Fruit fly (Drosophila melanogaster): ENCODE measurements around the gene Vps2.

Gene Vps2

DNA sequence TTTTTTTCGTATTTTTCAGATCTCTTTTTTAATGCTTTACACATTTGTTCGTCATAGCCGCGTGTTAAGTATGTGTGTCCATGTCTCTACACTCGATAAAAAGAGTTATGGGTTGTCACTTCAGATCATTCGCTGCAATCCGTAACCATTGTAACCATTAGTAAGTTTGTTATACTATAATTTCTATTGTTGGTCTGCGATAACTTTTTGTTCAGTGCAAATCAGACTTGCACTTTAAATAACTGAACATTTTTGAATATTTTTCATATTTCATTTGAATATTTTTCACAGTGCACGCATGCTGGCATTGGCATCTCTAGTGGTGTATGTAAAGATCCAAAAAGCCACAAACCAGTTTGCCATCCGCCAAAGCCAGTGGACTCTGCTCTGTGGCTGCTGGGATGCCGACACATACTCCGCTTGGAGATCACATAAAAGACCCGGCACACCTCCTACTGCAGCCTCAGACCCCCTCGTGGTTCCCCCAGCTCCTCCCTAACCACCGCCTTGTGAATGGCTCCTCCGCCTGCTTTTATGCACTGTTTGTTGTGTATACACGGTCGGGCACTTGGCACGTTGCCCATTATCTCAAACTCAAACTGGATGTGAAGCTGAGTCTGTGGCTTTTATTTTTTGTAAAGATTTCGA, 43.6 kb upstream of the Vps2 start:
- TF ChIP-seq Mnt (GFP tag; optimal IDR thresholded peaks at IDR 0.05) (no peak), cnc (optimal IDR thresholded peaks at IDR 0.05) (no peak), CG1620 (GFP tag; optimal IDR thresholded peaks at IDR 0.05) (no peak), CG7045 (GFP tag; optimal IDR thresholded peaks at IDR 0.05) (no peak), tj (GFP tag; optimal IDR thresholded peaks at IDR 0.05) (no peak)

DNA sequence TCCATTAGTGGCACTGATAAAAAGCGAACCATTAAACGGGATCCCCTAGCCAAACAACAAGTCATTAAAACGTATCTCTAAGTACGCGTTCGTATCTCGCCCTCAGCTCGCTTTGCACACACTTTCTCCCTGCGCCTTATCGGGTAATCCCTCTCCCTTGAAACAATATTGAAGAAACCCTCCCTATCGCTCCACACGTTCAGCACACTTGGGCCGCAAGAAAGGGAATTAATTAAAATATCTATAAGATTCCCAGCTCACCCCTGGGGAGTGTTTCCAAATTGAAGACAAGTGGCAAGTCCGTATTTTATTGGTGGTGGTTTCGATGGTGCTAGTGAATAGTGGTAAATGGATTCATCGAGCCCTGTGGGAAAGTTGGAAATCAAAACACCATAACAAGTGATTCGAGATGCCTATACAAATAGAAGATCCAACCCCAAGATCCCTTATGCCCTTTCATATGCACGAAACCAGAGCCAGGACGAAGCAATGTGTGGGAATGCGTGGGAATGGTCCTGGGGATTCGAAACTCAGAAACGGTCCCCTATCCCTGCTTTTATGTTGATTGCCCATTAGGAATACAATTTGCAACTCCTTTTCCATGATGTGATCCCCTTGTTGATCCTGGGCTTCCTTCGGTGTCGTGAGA, 42.7 kb upstream of the Vps2 start:
- TF ChIP-seq Hr96 (GFP tag; optimal IDR thresholded peaks at IDR 0.05) = no peak
- no peak for TF ChIP-seq CG5204 (GFP tag; optimal IDR thresholded peaks at IDR 0.05)
- TF ChIP-seq kay (GFP tag; ENCODE audit: borderline replicate concordance) = peak; percentile 21
- no peak for TF ChIP-seq Mnt (GFP tag; optimal IDR thresholded peaks at IDR 0.05)
- no peak for TF ChIP-seq Crg-1 (GFP tag; optimal IDR thresholded peaks at IDR 0.05)
- no peak for TF ChIP-seq CG33017 (tag; optimal IDR thresholded peaks at IDR 0.05)
- TF ChIP-seq cic (GFP tag; optimal IDR thresholded peaks at IDR 0.05) = peak; percentile 26
- peak; percentile 39 for TF ChIP-seq CG7045 (GFP tag; optimal IDR thresholded peaks at IDR 0.05)
- no peak for TF ChIP-seq CG7101 (tag; optimal IDR thresholded peaks at IDR 0.05)
- TF ChIP-seq tj (GFP tag; optimal IDR thresholded peaks at IDR 0.05) = no peak

DNA sequence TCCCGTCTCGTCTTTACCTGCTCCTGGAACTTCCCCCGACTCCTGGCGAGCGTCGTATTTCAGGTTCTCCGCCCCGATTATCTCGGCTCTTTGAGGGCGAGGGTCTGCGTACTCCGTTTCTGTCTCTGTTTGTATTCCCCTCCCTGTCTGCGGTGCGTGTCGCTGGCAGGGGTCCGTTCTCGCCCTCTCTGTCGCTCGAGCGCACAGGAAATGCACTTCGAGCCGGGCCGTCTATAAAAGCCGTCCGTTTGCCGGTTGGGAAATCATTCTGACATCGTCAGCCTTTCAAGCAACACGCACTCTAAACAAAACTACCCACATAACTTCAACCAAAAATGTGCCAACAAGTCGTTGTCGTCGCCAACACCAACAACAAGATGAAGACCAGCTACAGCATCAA, 42.0 kb upstream of the Vps2 start:
- no peak for TF ChIP-seq bab1 (GFP tag; optimal IDR thresholded peaks at IDR 0.05)
- TF ChIP-seq CG5204 (GFP tag; optimal IDR thresholded peaks at IDR 0.05) = no peak
- no peak for TF ChIP-seq CG12768 (GFP tag; optimal IDR thresholded peaks at IDR 0.05)
- TF ChIP-seq CG33017 (tag; optimal IDR thresholded peaks at IDR 0.05) = no peak
- TF ChIP-seq cic (GFP tag; optimal IDR thresholded peaks at IDR 0.05) = no peak
- no peak for TF ChIP-seq ovo (GFP tag; optimal IDR thresholded peaks at IDR 0.05)
- TF ChIP-seq Hr96 (GFP tag; optimal IDR thresholded peaks at IDR 0.05) = no peak
- no peak for TF ChIP-seq CG11617 (GFP tag; optimal IDR thresholded peaks at IDR 0.05)

DNA sequence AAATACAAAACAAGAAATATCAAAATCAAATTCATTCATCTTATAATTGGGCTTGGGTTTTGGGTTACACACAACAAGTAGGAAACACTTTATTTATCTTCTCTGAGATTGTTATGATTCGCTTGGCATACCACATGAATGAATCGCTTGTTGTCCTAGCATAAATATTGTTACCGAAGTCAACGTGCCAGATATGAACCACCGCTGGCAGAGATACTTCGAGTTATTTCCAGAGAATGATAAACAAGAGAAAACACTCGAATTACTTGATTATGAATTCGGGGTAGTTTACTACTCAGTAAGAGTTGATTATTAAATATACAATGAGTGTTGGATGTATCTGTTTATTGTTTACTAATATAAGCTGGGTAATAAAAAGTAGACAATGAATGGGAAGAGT, 41.1 kb upstream of the Vps2 start:
- TF ChIP-seq cnc (optimal IDR thresholded peaks at IDR 0.05) = no peak
- no peak for TF ChIP-seq Clk (GFP tag; optimal IDR thresholded peaks at IDR 0.05)
- TF ChIP-seq bab1 (GFP tag; optimal IDR thresholded peaks at IDR 0.05) = no peak
- no peak for TF ChIP-seq ovo (GFP tag; optimal IDR thresholded peaks at IDR 0.05)
- no peak for TF ChIP-seq CG7045 (GFP tag; optimal IDR thresholded peaks at IDR 0.05)
- TF ChIP-seq CG12768 (GFP tag; optimal IDR thresholded peaks at IDR 0.05) = no peak
- no peak for TF ChIP-seq Crg-1 (GFP tag; optimal IDR thresholded peaks at IDR 0.05)
- TF ChIP-seq tj (GFP tag; optimal IDR thresholded peaks at IDR 0.05) = no peak
- no peak for TF ChIP-seq Mnt (GFP tag; optimal IDR thresholded peaks at IDR 0.05)
- TF ChIP-seq cic (GFP tag; optimal IDR thresholded peaks at IDR 0.05) = no peak
- TF ChIP-seq CG33017 (tag; optimal IDR thresholded peaks at IDR 0.05) = no peak
- no peak for TF ChIP-seq CG1620 (GFP tag; optimal IDR thresholded peaks at IDR 0.05)

DNA sequence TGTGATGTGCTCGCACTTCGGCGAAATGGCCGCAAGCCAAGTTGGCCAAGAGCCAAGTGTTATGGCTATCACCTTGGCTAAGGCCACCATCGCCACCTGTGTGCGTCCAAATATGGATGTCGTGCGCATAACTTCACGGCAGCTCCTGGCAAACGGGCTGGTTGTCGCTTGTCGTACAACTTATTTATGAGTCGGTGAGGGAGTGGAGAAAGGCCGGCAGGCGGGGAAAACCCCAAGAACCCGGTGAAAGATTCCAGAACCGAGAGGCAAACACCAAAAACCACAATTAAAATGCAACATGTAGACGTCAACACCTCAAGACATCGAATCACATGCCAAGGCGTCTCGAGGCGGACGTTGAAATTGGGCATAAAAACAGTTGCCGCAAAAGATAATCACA, 40.3 kb upstream of the Vps2 start:
- TF ChIP-seq Crg-1 (GFP tag; optimal IDR thresholded peaks at IDR 0.05) (no peak), CG33017 (tag; optimal IDR thresholded peaks at IDR 0.05) (no peak), ovo (GFP tag; optimal IDR thresholded peaks at IDR 0.05) (no peak), CG12768 (GFP tag; optimal IDR thresholded peaks at IDR 0.05) (no peak), CG11617 (GFP tag; optimal IDR thresholded peaks at IDR 0.05) (no peak), cic (GFP tag; optimal IDR thresholded peaks at IDR 0.05) (no peak), CG7101 (tag; optimal IDR thresholded peaks at IDR 0.05) (no peak), toe (GFP tag; optimal IDR thresholded peaks at IDR 0.05) (no peak)

DNA sequence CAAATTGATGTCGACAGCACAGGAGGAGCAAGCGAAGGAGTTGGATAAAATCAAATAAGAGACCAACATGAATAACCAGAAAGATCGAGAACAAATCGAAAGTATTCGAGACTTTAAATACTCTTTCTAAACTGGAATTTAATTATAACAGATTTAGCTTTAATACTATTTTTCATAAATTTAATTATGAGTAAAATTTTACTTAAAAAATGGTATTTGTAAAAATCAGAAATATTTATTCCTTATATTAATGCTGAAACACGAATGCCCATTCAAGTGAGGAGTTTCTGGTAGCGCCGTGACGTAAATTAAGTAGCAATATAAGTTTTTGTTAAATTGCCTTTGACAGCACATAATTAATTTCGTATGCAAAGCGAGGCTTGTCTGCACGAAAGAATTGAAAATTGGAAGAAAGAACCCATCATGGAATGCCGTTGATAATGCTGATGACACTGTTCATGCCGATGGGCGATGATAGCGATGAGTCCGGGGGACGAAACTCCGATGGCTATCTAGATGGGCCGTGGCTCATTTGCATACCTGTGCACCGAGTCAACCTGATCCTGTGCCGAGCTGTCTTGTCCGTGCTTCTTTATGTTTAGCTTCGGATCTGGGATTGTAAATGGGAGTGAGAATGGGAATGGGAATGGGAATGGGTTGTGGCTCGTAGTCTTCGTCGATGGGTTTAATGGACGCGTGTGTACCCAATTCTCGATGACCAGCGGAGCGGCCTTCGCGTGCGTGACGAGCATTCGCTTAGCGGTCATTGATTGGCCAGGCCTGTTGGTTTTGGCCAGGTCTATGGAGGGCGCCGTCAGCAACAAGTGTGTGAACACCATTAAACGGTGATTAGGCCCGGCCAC, 39.6 kb upstream of the Vps2 start:
- TF ChIP-seq CG12768 (GFP tag; optimal IDR thresholded peaks at IDR 0.05) (no peak), pad (GFP tag; optimal IDR thresholded peaks at IDR 0.05) (no peak), tj (GFP tag; optimal IDR thresholded peaks at IDR 0.05) (peak; percentile 42), CG7045 (GFP tag; optimal IDR thresholded peaks at IDR 0.05) (no peak)

DNA sequence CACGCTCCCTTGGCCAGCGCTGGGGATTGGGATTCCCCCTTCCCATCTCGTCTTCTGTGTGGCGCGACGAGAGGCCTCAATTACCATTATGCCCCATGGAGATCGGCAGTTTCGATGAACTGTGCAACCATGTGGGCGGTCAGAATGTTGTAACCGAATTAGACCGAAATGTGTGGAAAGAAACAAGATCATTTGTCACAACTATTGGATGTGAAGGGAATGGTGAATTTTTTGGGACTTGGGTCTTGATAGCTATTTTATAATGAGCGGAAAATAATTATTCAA, 39.0 kb upstream of the Vps2 start:
- TF ChIP-seq Clk (GFP tag; optimal IDR thresholded peaks at IDR 0.05) = no peak
- no peak for TF ChIP-seq bab1 (GFP tag; optimal IDR thresholded peaks at IDR 0.05)
- no peak for TF ChIP-seq CG33017 (tag; optimal IDR thresholded peaks at IDR 0.05)
- no peak for TF ChIP-seq cic (GFP tag; optimal IDR thresholded peaks at IDR 0.05)
- no peak for TF ChIP-seq CG7101 (tag; optimal IDR thresholded peaks at IDR 0.05)
- no peak for TF ChIP-seq kay (GFP tag; ENCODE audit: borderline replicate concordance)
- TF ChIP-seq tj (GFP tag; optimal IDR thresholded peaks at IDR 0.05) = no peak
- TF ChIP-seq CG12768 (GFP tag; optimal IDR thresholded peaks at IDR 0.05) = no peak
- no peak for TF ChIP-seq ovo (GFP tag; optimal IDR thresholded peaks at IDR 0.05)
- no peak for TF ChIP-seq cnc (optimal IDR thresholded peaks at IDR 0.05)
- TF ChIP-seq CG14711 (tag; optimal IDR thresholded peaks at IDR 0.05) = no peak
- no peak for TF ChIP-seq CG7045 (GFP tag; optimal IDR thresholded peaks at IDR 0.05)
- no peak for TF ChIP-seq toe (GFP tag; optimal IDR thresholded peaks at IDR 0.05)
- no peak for TF ChIP-seq pad (GFP tag; optimal IDR thresholded peaks at IDR 0.05)
- no peak for TF ChIP-seq Mnt (GFP tag; optimal IDR thresholded peaks at IDR 0.05)
- TF ChIP-seq CG1620 (GFP tag; optimal IDR thresholded peaks at IDR 0.05) = no peak
- no peak for TF ChIP-seq CG11617 (GFP tag; optimal IDR thresholded peaks at IDR 0.05)
- no peak for TF ChIP-seq CG5204 (GFP tag; optimal IDR thresholded peaks at IDR 0.05)
- TF ChIP-seq Hr96 (GFP tag; optimal IDR thresholded peaks at IDR 0.05) = no peak
- no peak for TF ChIP-seq Crg-1 (GFP tag; optimal IDR thresholded peaks at IDR 0.05)

Data from whole organism, adult.